Worm (Caenorhabditis elegans) whole organism, early embryonic: ENCODE results near the gene patr-1.

Experiments
- F13C5.2 ChIP-seq: sonication (generic microtip); optimal IDR thresholded peaks from 2 replicates; lab custom pipeline; 2017; ENCODE audit warnings: mild to moderate bottlenecking, missing genetic modification characterization, inconsistent platforms, missing compliant biosample characterization
- aly-1 ChIP-seq: sonication (generic microtip); optimal IDR thresholded peaks from 2 replicates; lab custom pipeline; 2016; ENCODE audit warnings: missing genetic modification characterization, missing compliant biosample characterization
- scrt-1 ChIP-seq: fragments of 200-800 bp; sonication (Bioruptor generic); IDR thresholded peaks from 2 replicates; pipeline ENCODE4 v1.3.6; 2022; ENCODE audit warnings: missing genetic modification characterization, missing compliant biosample characterization

DNA sequence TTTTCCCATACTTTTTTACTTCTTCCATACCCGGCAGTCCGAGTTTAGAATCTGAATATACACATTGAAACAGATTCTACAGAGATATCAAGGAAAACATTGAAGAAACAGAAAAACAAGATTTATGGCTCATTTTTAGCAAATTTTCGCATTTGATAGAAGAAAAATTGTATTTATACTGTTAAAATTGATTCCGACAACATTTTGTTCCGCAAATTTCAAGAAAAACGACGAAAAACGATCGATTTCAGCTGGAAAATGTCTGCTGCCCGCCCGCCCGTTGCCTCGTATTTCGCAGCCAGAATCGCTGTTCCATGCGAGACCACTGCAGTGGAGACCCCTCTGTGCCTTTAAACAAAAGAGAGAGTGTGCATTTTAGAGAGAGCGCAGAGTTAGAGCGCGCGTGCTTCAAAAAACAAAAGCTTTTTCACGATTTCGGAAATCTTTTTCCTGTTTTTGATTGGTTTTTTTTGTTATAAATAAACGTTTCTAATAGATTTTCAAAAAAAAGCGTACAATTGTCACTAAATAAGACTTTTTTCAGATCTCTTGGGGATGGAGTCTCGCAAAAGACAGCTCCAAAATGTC lies at the start of gene patr-1, which contains the start of gene dna-2:
- TF ChIP-seq scrt-1 (GFP tag; lab: Robert Waterston, UW) (no peak), F13C5.2 (peak; percentile 17), aly-1 (tag; lab: Kevin White, UChicago) (no peak)
